Fruit fly (Drosophila melanogaster) Kc167 (cell line): Measurements from ENCODE around the gene bark.

ENCODE experiments used
- Myc ChIP-seq: fragments of >200 bp; optimal IDR thresholded peaks from 2 replicates; lab custom pipeline; 2017; ENCODE audit warnings: missing external identifiers
- Sin3A ChIP-seq: fragments of >200 bp; optimal IDR thresholded peaks from 2 replicates; lab custom pipeline; 2018; ENCODE audit warnings: missing external identifiers
- h ChIP-seq: fragments of >200 bp; optimal IDR thresholded peaks from 3 replicates; lab custom pipeline; 2018; ENCODE audit warnings: missing external identifiers
- psq ChIP-seq: fragments of >200 bp; optimal IDR thresholded peaks from 2 replicates; lab custom pipeline; 2017; ENCODE audit warnings: missing external identifiers
- ttk ChIP-seq: sonication (Bioruptor generic); optimal IDR thresholded peaks from 2 replicates; lab custom pipeline; 2017; ENCODE audit warnings: missing external identifiers

DNA sequence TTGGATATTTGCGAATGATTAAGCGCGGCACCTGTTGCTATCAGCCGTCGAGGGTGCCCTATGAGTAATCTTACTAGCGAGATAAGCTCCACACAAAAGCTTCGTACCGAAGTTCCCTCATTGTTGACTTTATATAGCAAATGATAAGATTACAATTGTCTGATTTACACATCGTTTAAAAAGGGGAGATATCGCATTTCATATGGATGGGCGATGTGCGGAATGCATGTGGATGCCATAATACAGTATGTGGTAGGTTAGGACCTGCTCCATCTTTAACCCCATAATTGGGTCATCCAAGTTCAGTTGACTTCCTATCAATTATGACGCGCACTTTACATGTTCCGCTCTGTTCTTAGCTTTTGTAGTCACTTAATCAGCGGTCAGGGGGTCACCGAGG is 4.7 kb downstream of the bark start:
- no peak for TF ChIP-seq Sin3A (lab: Kevin White, UChicago)
- no peak for TF ChIP-seq Myc (lab: Kevin White, UChicago)
- TF ChIP-seq h (lab: Kevin White, UChicago), result no peak
- no peak for TF ChIP-seq ttk
- no peak for TF ChIP-seq psq (lab: Kevin White, UChicago)
